Worm (Caenorhabditis elegans) whole organism, L1 larva: ENCODE results near the gene F48E8.2.

Source experiments
- blmp-1 ChIP-seq: fragments of 150-350 bp; optimal IDR thresholded peaks from 2 replicates; lab custom pipeline; 2014; ENCODE audit warnings: missing biosample characterization, missing genetic modification characterization
- lsy-2 ChIP-seq, 2 experiments: fragments of 150-350 bp; optimal IDR thresholded peaks; 2 replicates each; lab custom pipeline; 2014; ENCODE audit warnings: missing biosample characterization in 2 of 2, missing genetic modification characterization in 2 of 2
- nhr-11 ChIP-seq: fragments of 150-350 bp; optimal IDR thresholded peaks from 2 replicates; lab custom pipeline; 2014; ENCODE audit warnings: missing biosample characterization, missing genetic modification characterization
- unc-62 ChIP-seq: fragments of 150-350 bp; optimal IDR thresholded peaks from 2 replicates; lab custom pipeline; 2014; ENCODE audit warnings: missing biosample characterization, missing genetic modification reagents, missing genetic modification characterization

- TF ChIP-seq unc-62 (GFP tag; lab: Kevin White, UChicago): no peak
- no peak for TF ChIP-seq blmp-1 (tag; lab: Kevin White, UChicago)
- no peak for TF ChIP-seq nhr-11 (tag; lab: Kevin White, UChicago)
- TF ChIP-seq lsy-2 (tag; optimal IDR thresholded peaks at IDR 0.05; lab: Kevin White, UChicago): no peak
These were observed 44.5 kb downstream of the F48E8.2 start, which contains the start of gene D1044.7 for ce11 chrIII:5508669-5509068.
